Worm (Caenorhabditis elegans) whole organism, early embryonic: ENCODE results near the gene ufl-1.

Experiments
- B0310.2 ChIP-seq: sonication (generic microtip); optimal IDR thresholded peaks from 2 replicates; lab custom pipeline; 2016; ENCODE audit warnings: mild to moderate bottlenecking, missing genetic modification characterization, missing compliant biosample characterization
- F13C5.2 ChIP-seq: sonication (generic microtip); optimal IDR thresholded peaks from 2 replicates; lab custom pipeline; 2017; ENCODE audit warnings: mild to moderate bottlenecking, missing genetic modification characterization, inconsistent platforms, missing compliant biosample characterization
- aly-1 ChIP-seq: sonication (generic microtip); optimal IDR thresholded peaks from 2 replicates; lab custom pipeline; 2016; ENCODE audit warnings: missing genetic modification characterization, missing compliant biosample characterization
- ama-1 ChIP-seq: fragments of 150-350 bp; optimal IDR thresholded peaks from 2 replicates; lab custom pipeline; 2014
- ceh-36 ChIP-seq: sonication (generic microtip); optimal IDR thresholded peaks from 2 replicates; lab custom pipeline; 2016; ENCODE audit warnings: missing genetic modification characterization, inconsistent platforms, missing compliant biosample characterization
- ets-7 ChIP-seq: sonication (generic microtip); optimal IDR thresholded peaks from 2 replicates; lab custom pipeline; 2016; ENCODE audit warnings: missing genotype, missing genetic modification characterization, missing compliant biosample characterization
- flt-1 ChIP-seq: fragments of 200-800 bp; sonication (Bioruptor generic); IDR thresholded peaks from 2 replicates; pipeline ENCODE4 v1.3.6; 2022; ENCODE audit warnings: missing genetic modification characterization, missing compliant biosample characterization
- hmbx-1 ChIP-seq: sonication (generic microtip); optimal IDR thresholded peaks from 2 replicates; lab custom pipeline; 2016; ENCODE audit warnings: mild to moderate bottlenecking, missing genetic modification characterization, missing compliant biosample characterization
- hnd-1 ChIP-seq: sonication (generic microtip); optimal IDR thresholded peaks from 2 replicates; lab custom pipeline; 2016; ENCODE audit warnings: missing genetic modification characterization, missing compliant biosample characterization
- pes-1 ChIP-seq: fragments of 200-800 bp; sonication (Bioruptor generic); IDR thresholded peaks from 2 replicates; pipeline ENCODE4 v1.3.6; 2022; ENCODE audit warnings: missing genetic modification reagents, missing genetic modification characterization, missing compliant biosample characterization
- scrt-1 ChIP-seq: fragments of 200-800 bp; sonication (Bioruptor generic); IDR thresholded peaks from 2 replicates; pipeline ENCODE4 v1.3.6; 2022; ENCODE audit warnings: missing genetic modification characterization, missing compliant biosample characterization
- sea-1 ChIP-seq: fragments of 200-800 bp; sonication (Bioruptor generic); conservative IDR thresholded peaks from 2 replicates; pipeline ENCODE4 v1.3.6; 2022; ENCODE audit warnings: missing genetic modification characterization, missing compliant biosample characterization
- tbx-11 ChIP-seq: fragments of 200-800 bp; sonication (Bioruptor generic); IDR thresholded peaks from 2 replicates; pipeline ENCODE4 v1.3.6; 2022; ENCODE audit warnings: missing genetic modification characterization, missing compliant biosample characterization
- tra-4 ChIP-seq: sonication (generic microtip); optimal IDR thresholded peaks from 2 replicates; lab custom pipeline; 2017; ENCODE audit warnings: missing genetic modification characterization, missing compliant biosample characterization

DNA sequence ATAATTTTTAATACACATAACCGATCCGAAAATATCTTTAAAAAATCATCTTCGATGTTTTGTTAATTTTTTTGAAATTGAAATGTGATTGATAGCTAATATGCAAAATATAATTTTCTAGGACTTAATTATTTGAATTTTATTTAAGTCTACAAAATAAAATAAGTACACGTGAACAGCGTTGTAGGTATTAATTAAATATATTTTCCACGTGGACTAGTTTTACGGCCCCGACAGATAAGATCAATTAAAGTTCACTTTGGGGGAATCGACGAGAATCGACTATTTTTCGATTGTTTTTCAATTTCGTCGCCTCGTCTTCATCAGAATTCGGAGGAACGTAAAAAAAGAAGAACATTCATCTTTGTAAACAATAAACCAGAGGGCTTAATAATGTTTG is 37.5 kb downstream of the ufl-1 start, which contains the start of gene C25A8.5:
- TF ChIP-seq sea-1 (GFP tag; lab: Robert Waterston, UW) (no peak), B0310.2 (tag; lab: Kevin White, UChicago) (no peak), tra-4 (no peak), ama-1 (no peak), hmbx-1 (tag; lab: Kevin White, UChicago) (no peak), ets-7 (no peak), scrt-1 (GFP tag; lab: Robert Waterston, UW) (no peak), ceh-36 (tag; lab: Kevin White, UChicago) (no peak), pes-1 (no peak), F13C5.2 (tag; lab: Kevin White, UChicago) (no peak), flt-1 (no peak), aly-1 (tag; lab: Kevin White, UChicago) (no peak), tbx-11 (GFP tag; lab: Robert Waterston, UW) (no peak), hnd-1 (tag; lab: Kevin White, UChicago) (no peak)
